Worm (Caenorhabditis elegans): ENCODE measurements around the gene ZK381.62.

- no peak for TF ChIP-seq klf-2 (GFP tag; conservative IDR thresholded peaks at IDR 0.05)
- no peak for TF ChIP-seq med-1 (GFP tag; optimal IDR thresholded peaks at IDR 0.05; ENCODE audit: insufficient read depth)
These were observed 49.5 kb upstream of the ZK381.62 start for ce11 chrIV:7020630-7021029.

Measured in whole organism, midembryonic.